Fruit fly (Drosophila melanogaster) whole organism: ENCODE results near the gene Hip14.

Experiments used
- CG8478 ChIP-seq: fragments of >200 bp; optimal IDR thresholded peaks from 2 replicates; lab custom pipeline; 2018; ENCODE audit warnings: inconsistent platforms
- Dll ChIP-seq: fragments of >200 bp; optimal IDR thresholded peaks from 2 replicates; lab custom pipeline; 2017
- EcR ChIP-seq, 2 experiments: fragments of >200 bp; optimal IDR thresholded peaks; 2 replicates each; lab custom pipeline; 2017; ENCODE audit warnings: missing biosample characterization in 2 of 2, missing genetic modification characterization in 2 of 2, missing genetic modification reagents in 2 of 2
- pan ChIP-seq: fragments of >200 bp; optimal IDR thresholded peaks from 2 replicates; lab custom pipeline; 2017
- psq ChIP-seq: fragments of >200 bp; optimal IDR thresholded peaks from 2 replicates; lab custom pipeline; 2017
- usp ChIP-seq: fragments of >200 bp; optimal IDR thresholded peaks from 2 replicates; lab custom pipeline; 2017; ENCODE audit warnings: missing biosample characterization, missing genetic modification characterization, mixed read lengths

Gene Hip14

DNA sequence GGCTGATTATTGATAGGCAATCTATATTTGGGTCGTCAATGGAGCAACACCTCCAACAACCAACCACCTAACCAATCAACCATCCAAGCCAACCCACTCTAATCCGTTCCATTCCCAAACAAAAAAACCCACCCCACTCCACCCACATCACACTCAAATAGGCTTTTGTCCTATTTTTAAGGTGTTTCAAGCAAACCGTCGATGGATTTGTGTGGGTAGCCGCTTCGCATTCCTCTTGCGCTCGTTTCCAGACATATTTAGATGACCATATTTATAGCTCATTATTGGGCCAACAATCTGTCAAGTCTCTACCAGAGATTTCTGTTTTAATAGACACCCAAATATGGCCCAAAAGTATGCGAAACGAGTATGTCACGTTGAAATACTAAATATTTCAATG lies 10.2 kb downstream of the Hip14 start:
- no peak for TF ChIP-seq CG8478 (lab: Kevin White, UChicago)
- TF ChIP-seq Dll, result no peak
- no peak for TF ChIP-seq EcR (GFP tag; optimal IDR thresholded peaks at IDR 0.05; lab: Kevin White, UChicago)
- TF ChIP-seq pan (lab: Kevin White, UChicago), result no peak
- no peak for TF ChIP-seq usp (GFP tag; lab: Kevin White, UChicago)
- TF ChIP-seq psq, result no peak

DNA sequence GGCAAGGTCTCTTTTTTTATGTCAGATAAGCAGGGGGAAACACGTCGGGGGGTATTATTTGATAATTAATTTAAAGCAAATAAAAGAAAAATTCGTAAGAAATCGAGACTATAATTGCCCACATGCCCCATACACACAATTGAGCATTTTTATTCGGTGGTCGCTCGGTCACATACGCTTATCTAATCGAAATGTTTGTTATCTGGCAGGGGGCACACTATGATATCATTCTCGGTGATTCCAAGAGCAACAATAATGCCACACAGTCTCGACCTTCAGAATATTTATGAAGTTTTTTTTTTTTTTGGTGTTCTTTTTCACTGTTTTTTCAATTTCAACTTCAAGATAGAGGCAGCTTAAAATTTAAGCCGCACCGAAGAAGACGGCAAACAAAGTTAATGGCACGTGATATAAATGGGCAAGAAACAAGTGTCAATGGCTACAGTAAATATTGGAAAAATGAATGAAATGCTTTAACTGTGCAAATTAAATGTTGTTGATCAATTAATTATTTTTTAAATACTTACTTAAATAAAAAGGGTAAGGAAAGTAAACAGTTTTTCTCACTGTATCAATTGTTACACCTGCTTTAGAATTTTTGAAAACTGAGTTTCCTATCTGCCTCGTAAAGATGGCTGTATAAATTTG lies 11.4 kb downstream of the Hip14 start:
- TF ChIP-seq usp (GFP tag; lab: Kevin White, UChicago) (no peak), CG8478 (lab: Kevin White, UChicago) (no peak), EcR (GFP tag; optimal IDR thresholded peaks at IDR 0.05; lab: Kevin White, UChicago) (no peak), Dll (no peak), psq (no peak), pan (lab: Kevin White, UChicago) (no peak)

DNA sequence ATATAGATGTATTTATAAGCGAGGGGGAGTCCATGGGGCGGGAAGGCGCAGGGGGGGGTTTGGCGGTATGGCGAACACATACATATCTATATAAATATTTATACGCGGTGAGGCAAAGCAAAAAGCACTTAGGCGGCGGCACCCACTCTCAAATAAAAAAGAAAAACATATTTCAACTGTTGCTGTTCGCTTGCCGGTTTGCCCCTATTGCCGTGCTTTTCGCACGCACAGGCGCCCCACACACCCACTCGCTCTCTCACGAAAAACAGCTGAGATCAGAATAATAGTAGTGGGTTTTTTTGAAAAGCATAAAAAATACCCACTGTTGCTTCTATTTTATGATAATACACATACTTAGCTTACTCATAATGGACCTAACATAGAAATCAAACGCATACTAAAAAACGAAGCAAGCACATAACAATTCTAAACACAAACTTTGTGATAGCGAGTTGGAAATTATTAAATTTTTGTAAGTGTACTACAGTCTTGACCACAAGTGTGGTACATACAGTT lies 13.2 kb downstream of the Hip14 start:
- TF ChIP-seq usp (GFP tag; lab: Kevin White, UChicago), result no peak

DNA sequence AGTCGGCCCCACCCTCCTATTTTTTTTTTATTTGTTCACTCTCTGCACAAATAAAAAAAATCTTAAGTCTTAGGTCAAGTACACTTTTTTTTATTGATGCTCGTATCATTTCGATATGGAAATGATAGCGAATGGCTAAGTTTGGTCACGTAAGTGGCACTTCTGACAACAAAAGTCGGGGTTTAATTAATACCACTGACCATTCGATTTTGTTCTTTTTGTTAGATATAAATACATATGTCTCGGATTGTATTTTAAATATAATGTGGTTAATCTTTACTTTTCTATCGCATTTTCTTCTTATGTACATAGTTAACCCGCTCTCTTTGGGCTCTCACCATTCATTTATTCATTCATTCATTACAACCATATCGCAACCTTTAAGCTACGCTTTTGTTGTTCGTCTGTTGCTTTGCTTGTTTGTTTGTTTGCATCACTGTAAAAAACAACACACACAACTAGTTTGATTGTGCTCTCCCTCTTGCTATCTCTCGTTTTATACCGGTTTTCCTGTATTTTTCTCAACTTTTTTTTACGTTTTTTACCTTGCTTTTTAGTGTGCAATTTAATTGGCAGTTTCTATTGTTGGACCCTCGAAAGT lies 14.2 kb downstream of the Hip14 start:
- TF ChIP-seq Dll (no peak), EcR (GFP tag; optimal IDR thresholded peaks at IDR 0.05; lab: Kevin White, UChicago) (no peak), pan (lab: Kevin White, UChicago) (no peak), psq (no peak), CG8478 (lab: Kevin White, UChicago) (no peak), usp (GFP tag; lab: Kevin White, UChicago) (no peak)

DNA sequence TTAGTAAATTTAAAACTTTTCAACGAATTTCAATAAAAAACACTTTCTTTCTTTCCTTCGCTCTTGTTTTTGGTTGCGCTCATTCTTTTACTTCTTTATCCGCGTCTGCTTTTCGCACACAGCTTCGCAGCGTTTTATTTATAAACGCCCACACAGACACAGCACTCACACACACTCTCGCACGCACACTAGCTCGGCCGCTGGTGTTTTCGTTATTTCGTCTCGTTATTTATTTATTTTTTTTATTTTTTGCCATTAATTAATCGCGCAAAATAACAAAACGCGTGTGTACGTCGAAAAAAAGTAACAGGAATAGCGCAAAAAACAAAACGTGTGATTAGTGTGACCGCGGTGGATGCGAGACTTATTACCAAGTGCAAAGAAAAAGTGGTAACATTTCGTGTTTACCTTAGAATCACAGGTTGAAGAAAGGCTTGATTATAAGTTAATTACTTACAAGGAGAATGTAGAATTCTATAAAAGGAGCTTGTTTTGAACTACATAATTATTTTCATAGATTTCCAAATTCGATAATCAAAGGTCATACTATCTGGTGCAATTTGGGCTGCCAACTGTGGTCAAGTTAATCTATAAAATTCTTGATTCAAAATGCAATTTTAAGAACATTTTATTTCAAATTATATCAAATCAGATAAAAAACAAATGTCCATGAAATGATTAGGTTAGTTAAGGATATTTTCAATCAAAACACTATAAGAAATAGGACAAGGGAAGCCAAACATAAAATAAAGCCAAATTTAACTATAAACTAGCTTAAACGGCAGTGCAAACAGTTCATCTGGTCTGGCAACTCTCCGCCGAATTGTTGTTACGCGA lies 16.6 kb downstream of the Hip14 start, which contains the start of the genes hzg and mRpS31:
TSS of gene hzg (minus strand) at position 336 of the 837 bp plus-strand sequence.
TSS of gene mRpS31 (plus strand) at position 793 of the 837 bp plus-strand sequence.
- no peak for TF ChIP-seq usp (GFP tag; lab: Kevin White, UChicago)
- TF ChIP-seq psq, result no peak

DNA sequence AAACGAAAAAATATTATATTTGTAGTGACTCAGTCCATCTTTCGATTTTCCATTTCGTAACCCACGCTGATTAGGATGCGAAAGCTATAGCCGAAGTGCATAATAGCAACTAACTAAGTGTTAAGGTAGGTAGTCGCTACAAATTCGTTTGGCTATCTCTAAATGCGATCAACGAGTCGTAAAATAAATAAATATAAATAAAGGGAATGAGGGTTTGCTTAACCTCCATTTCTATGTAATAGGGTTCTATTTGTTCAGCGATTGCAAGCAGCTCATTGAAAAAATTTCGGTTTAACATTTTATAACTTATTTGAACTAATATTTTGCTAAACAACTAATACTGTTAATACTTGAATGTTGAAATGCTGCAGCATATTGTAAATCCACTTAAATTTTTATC lies 22.1 kb downstream of the Hip14 start:
- TF ChIP-seq pan (lab: Kevin White, UChicago) (no peak), Dll (no peak), EcR (GFP tag; optimal IDR thresholded peaks at IDR 0.05; lab: Kevin White, UChicago) (no peak), usp (GFP tag; lab: Kevin White, UChicago) (no peak), CG8478 (lab: Kevin White, UChicago) (no peak)

DNA sequence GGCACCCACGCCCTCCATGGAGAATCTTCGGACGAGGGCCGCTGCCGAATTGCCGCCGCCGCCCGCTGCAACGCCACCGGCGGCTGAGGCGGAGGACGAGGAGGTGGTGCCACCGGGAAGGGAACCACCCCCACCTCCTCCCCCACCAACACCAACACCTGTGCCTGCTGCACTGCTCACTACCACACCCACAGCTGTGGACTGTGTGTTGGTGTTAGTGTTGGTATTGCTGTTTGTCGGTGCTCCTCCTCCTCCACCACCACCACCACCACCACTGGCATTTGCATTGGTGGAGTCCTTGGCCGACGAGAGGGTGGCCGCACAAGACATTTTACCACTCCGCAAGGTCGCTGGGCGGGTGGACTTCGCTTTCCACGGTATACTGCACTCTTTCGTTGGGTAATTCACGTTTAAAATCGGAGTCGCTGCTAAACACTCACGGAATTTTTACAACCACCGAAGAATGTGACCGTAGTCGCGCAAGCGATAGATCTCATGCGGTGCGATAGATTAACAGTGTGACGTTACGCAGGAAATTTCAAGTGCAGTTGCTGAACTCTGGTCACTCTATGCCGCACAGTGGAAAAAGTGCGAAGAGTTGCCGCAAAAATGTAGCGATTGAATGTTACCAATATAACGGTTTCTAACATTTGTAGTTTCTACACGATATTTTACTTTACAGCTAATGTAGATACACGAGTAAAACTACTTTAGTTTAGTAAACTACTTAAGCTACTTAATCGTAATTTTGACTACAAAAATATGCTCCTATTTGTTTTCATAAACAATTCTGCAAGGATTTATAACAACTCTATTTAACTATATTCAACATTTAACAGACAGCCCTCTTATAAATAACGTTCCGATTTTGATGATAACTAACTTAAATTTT lies 23.5 kb downstream of the Hip14 start, which contains the start of gene mib1:
TSS of gene mib1 (minus strand) at position 494 of the 892 bp plus-strand sequence.
- TF ChIP-seq usp (GFP tag; lab: Kevin White, UChicago), result no peak
- TF ChIP-seq CG8478 (lab: Kevin White, UChicago), result peak; percentile 3
- TF ChIP-seq psq, result no peak

DNA sequence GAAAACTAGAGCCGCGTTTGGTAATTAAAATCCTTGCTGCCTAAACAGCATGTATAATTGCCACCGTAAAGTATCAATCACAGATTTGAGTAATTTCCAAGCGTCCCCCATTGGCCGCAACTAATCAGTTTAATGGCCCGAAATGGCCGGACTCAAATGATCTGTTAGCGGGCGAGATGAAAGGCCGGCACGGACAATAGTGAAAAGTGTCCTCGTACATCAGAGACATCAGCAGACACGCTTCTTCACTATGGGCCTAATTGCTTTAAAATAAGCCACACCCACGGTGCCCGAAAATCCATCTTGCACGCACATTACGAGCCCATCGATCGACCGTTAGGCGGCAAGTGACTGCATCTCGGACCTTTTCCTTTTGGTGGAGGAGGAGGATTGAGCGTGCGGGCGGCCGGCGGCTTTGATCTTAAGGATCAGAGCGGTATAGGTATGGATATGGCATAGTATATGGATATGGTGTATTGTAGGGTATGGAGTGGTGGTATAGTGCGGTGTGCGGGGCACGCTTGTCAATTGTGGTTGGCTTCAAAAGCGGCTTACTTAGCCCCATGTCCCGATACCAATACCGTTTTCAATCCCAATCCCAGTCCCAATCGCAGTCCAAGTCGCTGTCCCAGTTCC lies 24.4 kb downstream of the Hip14 start:
- TF ChIP-seq EcR (GFP tag; optimal IDR thresholded peaks at IDR 0.05; lab: Kevin White, UChicago) (no peak), psq (no peak), pan (lab: Kevin White, UChicago) (no peak), Dll (no peak), CG8478 (lab: Kevin White, UChicago) (no peak), usp (GFP tag; lab: Kevin White, UChicago) (no peak)

DNA sequence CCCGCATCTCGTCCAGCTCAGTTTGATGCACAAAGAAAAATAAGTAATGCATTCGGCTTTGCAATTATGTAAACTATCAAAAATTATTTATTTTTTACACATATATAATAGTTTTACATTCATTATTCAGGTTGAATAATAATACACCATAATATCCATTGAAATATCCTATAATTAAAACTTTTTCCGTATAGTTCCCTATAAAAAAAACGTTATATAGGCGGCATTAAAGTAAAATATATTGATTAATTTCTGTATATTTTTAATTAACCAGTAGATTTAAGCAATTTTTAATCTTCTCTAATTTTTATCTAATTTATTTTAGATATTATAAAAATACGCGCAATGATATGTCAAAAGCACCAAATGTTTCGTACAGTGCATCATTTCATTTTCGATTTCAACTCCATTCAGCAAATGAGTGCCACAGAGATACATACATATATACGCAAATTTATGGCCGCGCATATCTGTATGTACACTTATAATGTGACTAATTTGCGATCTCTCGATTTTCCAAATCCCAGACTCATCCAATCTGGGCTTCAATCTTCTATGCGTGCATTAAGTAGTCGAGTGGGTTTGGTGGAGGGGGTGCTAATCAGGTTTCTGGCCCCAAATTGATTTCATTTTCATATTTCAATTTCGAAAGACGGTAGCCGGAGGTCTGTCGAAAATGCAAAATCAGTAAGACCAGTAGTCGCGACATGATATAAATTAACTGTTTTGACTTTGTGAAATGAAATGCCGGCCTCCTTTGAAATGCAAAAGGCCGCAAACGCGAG lies 25.4 kb downstream of the Hip14 start:
- TF ChIP-seq usp (GFP tag; lab: Kevin White, UChicago) (no peak), EcR (GFP tag; optimal IDR thresholded peaks at IDR 0.05; lab: Kevin White, UChicago) (no peak), pan (lab: Kevin White, UChicago) (no peak), Dll (no peak), CG8478 (lab: Kevin White, UChicago) (no peak), psq (no peak)

DNA sequence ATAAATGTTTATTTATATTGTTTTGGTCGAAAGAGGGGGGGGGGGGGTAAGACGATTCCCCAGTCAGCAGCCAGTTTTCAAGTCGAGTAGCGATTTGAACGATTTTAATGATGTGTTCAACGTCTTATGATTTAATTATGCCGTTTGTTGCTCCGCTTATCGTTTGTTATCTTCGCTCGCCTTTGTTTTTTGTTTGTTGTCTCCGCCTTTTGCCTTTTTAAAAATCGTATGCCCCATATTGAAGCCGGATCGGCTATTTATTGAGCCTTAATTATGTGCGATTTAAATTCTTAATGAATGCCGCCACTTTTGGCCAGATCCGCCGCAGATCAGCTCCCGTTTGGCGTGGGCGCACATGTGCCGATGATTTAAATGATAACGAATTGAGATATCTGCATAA lies 26.5 kb downstream of the Hip14 start:
- no peak for TF ChIP-seq usp (GFP tag; lab: Kevin White, UChicago)
- TF ChIP-seq psq, result no peak
- TF ChIP-seq EcR (GFP tag; optimal IDR thresholded peaks at IDR 0.05; lab: Kevin White, UChicago), result no peak
